Fruit fly (Drosophila melanogaster) whole organism, wandering third instar larva: ENCODE results near the gene Rrp46.
A peak's percentile ranks its signal among the peaks of the same experiment; 100 is the strongest.

Experiments used
- HLH106 ChIP-seq: fragments of 200-800 bp; optimal IDR thresholded peaks from 3 replicates; lab custom pipeline; 2019; ENCODE audit warnings: missing biosample characterization, mild to moderate bottlenecking, missing genetic modification characterization, moderate library complexity
- Jra ChIP-seq: sonication (Bioruptor generic); optimal IDR thresholded peaks from 2 replicates; lab custom pipeline; 2016; ENCODE audit warnings: missing biosample characterization, missing genetic modification characterization
- OdsH ChIP-seq: fragments of 200-800 bp; sonication (Bioruptor generic); optimal IDR thresholded peaks from 2 replicates; lab custom pipeline; 2016; ENCODE audit warnings: missing biosample characterization, mild to moderate bottlenecking, missing genetic modification characterization
- foxo ChIP-seq, 2 experiments: fragments of 200-800 bp; sonication (Bioruptor generic); optimal IDR thresholded peaks; 2 replicates in 1 of 2; 3 replicates in 1 of 2; lab custom pipeline; 2016 to 2017; ENCODE audit warnings: missing biosample characterization in 2 of 2, missing genetic modification characterization in 2 of 2
- fru ChIP-seq: fragments of 200-800 bp; sonication (Bioruptor generic); optimal IDR thresholded peaks from 3 replicates; lab custom pipeline; 2016; ENCODE audit warnings: missing biosample characterization, mild to moderate bottlenecking, missing genetic modification characterization
- h ChIP-seq: fragments of 200-800 bp; sonication (Bioruptor generic); optimal IDR thresholded peaks from 3 replicates; lab custom pipeline; 2016; ENCODE audit warnings: missing biosample characterization, mild to moderate bottlenecking, missing genetic modification characterization
- lola ChIP-seq: fragments of >200 bp; optimal IDR thresholded peaks from 2 replicates; lab custom pipeline; 2017; ENCODE audit warnings: missing biosample characterization, missing genetic modification characterization
- pan ChIP-seq: fragments of >200 bp; optimal IDR thresholded peaks from 2 replicates; lab custom pipeline; 2017
- sage ChIP-seq: fragments of 200-800 bp; sonication (Bioruptor generic); optimal IDR thresholded peaks from 2 replicates; lab custom pipeline; 2016; ENCODE audit warnings: missing biosample characterization, mild to moderate bottlenecking, missing genetic modification characterization
- sv ChIP-seq: fragments of 200-800 bp; sonication (Bioruptor generic); optimal IDR thresholded peaks from 3 replicates; lab custom pipeline; 2016; ENCODE audit warnings: missing biosample characterization, missing genetic modification characterization
- tai ChIP-seq: sonication (Bioruptor generic); optimal IDR thresholded peaks from 2 replicates; lab custom pipeline; 2016; ENCODE audit warnings: missing biosample characterization, missing genetic modification characterization

Gene Rrp46

DNA sequence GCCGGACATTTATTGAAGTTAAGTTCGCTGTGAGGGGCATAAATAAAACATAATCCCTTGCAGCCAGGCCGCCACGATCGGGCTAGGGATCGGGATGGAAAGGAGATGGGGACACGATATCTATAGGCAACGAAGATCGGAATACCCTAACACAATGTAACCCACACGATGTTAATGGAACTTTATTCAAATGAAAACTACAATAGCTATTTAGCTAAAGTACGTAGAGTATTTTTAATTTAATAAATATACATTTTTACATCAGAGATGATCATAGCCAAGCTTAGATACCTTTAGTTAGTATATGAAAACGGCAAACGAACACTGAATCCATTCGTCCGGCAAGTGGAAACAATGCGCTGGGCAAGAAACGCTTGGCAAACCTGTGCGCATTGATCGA is 41.8 kb downstream of the Rrp46 start (continued):
- TF ChIP-seq foxo (GFP tag; optimal IDR thresholded peaks at IDR 0.05; lab: Kevin White, UChicago) (peak in 1 of 2 experiments; percentile 43), tai (GFP tag; lab: Kevin White, UChicago) (no peak), pan (lab: Kevin White, UChicago) (no peak), lola (GFP tag; lab: Kevin White, UChicago) (no peak), sage (no peak), Jra (GFP tag; lab: Kevin White, UChicago) (no peak)

- TF ChIP-seq OdsH, result peak; percentile 32
- TF ChIP-seq foxo (GFP tag; optimal IDR thresholded peaks at IDR 0.05; lab: Kevin White, UChicago), result peak in 1 of 2 experiments; percentile 11
- TF ChIP-seq h (GFP tag; lab: Kevin White, UChicago), result peak; percentile 47
- no peak for TF ChIP-seq sv (GFP tag; lab: Kevin White, UChicago)
- peak; percentile 27 for TF ChIP-seq fru
- no peak for TF ChIP-seq Jra (GFP tag; lab: Kevin White, UChicago)
- TF ChIP-seq HLH106 (tag; lab: Kevin White, UChicago), result peak; percentile 19
These were observed 50.4 kb downstream of the Rrp46 start for dm6 chr3R:10463548-10463947.
